Fruit fly (Drosophila melanogaster): ENCODE results near the gene capt.
A peak's percentile ranks its signal among the peaks of the same experiment; 100 is the strongest.

The capt gene

DNA sequence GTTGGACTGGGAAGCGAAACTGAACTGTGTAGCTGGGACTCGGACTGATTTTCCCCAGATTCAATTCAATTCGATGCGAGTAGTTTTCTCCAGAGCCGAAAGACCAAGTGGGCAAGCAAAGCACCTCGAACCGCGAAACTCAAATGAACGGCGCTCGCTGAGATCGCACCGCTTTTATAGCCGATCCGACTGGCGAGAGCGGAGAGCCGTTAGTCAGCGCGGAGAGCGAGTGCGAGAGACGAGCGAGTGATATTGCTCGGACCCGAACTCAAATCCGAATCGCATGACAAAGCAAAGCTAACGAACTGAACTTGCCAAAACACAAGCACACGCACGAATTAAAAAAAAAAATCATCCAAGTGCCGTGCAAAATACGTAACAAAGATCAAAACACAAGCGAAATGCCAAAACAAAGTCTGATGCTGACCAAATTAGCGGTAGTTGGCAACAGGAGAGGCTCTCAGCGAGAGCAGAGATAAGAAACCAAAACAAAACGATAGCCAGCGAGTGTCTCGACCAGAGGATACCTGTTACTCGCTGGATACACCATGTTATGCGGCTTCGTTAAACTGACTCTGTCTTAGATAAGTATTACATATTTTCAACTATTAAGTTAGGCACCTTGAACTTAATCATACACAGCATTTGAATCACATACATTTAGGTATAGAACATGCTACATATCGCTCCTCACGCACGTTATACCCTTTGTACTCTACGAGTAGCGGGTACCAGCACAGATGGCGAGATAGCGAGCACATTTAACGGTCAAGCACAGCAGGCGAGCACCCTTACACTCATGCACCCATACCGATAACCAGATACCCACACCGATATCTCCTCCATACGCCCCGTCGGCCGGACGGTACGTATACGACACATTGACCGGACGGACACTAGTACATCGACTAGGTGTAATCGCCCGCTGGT, 38.9 kb downstream of the capt start:
- TF ChIP-seq Mio (GFP tag; optimal IDR thresholded peaks at IDR 0.05) (peak; percentile 24), OdsH (GFP tag; optimal IDR thresholded peaks at IDR 0.05) (peak; percentile 83), Dfd (GFP tag; optimal IDR thresholded peaks at IDR 0.05) (no peak), Hr83 (GFP tag; optimal IDR thresholded peaks at IDR 0.05; ENCODE audit: poor library complexity, severe bottlenecking) (peak; percentile 51), usp (GFP tag; optimal IDR thresholded peaks at IDR 0.05) (no peak), HLH106 (tag; optimal IDR thresholded peaks at IDR 0.05) (peak; percentile 60), Hr78 (GFP tag; optimal IDR thresholded peaks at IDR 0.05) (no peak), pan (optimal IDR thresholded peaks at IDR 0.05) (peak; percentile 83), Sp1 (GFP tag; optimal IDR thresholded peaks at IDR 0.05) (peak; percentile 61), foxo (GFP tag; optimal IDR thresholded peaks at IDR 0.05) (peak; percentile 43 to 88), dsf (GFP tag; optimal IDR thresholded peaks at IDR 0.05; ENCODE audit: borderline replicate concordance) (no peak), Jra (GFP tag; optimal IDR thresholded peaks at IDR 0.05) (peak; percentile 71), Rel (GFP tag; optimal IDR thresholded peaks at IDR 0.05) (peak; percentile 38), Rel (tag; optimal IDR thresholded peaks at IDR 0.05) (peak; percentile 51), brk (GFP tag; optimal IDR thresholded peaks at IDR 0.05) (peak; percentile 72), N (GFP tag; optimal IDR thresholded peaks at IDR 0.05) (no peak), sv (GFP tag; optimal IDR thresholded peaks at IDR 0.05) (peak; percentile 76), Myc (optimal IDR thresholded peaks at IDR 0.05) (no peak), Abd-B (GFP tag; optimal IDR thresholded peaks at IDR 0.05) (no peak), fru (GFP tag; optimal IDR thresholded peaks at IDR 0.05) (peak; percentile 86), sage (GFP tag; optimal IDR thresholded peaks at IDR 0.05) (peak; percentile 71), Hnf4 (GFP tag; optimal IDR thresholded peaks at IDR 0.05) (peak; percentile 81), CG9705 (GFP tag; optimal IDR thresholded peaks at IDR 0.05) (no peak), Dif (GFP tag; optimal IDR thresholded peaks at IDR 0.05; ENCODE audit: partially characterized antibody) (peak; percentile 88), woc (GFP tag; optimal IDR thresholded peaks at IDR 0.05) (peak; percentile 78), rgr (GFP tag; optimal IDR thresholded peaks at IDR 0.05) (peak; percentile 81), tai (GFP tag; optimal IDR thresholded peaks at IDR 0.05) (peak; percentile 86), CrebA (GFP tag; optimal IDR thresholded peaks at IDR 0.05; ENCODE audit: borderline replicate concordance) (peak; percentile 65), jim (GFP tag; optimal IDR thresholded peaks at IDR 0.05) (no peak), dl (GFP tag; optimal IDR thresholded peaks at IDR 0.05; ENCODE audit: insufficient read depth in 1 of 2, partially characterized antibody in 2 of 2) (peak; percentile 31 to 74), dmrt93B (GFP tag; optimal IDR thresholded peaks at IDR 0.05) (peak; percentile 44), psq (GFP tag; optimal IDR thresholded peaks at IDR 0.05) (peak; percentile 87), ey (GFP tag; optimal IDR thresholded peaks at IDR 0.05) (peak; percentile 89), GATAd (GFP tag; optimal IDR thresholded peaks at IDR 0.05) (no peak), CG32264 (GFP tag; optimal IDR thresholded peaks at IDR 0.05) (peak; percentile 57), lola (GFP tag; optimal IDR thresholded peaks at IDR 0.05) (no peak), br (GFP tag; optimal IDR thresholded peaks at IDR 0.05) (peak; percentile 89), Vsx2 (GFP tag; optimal IDR thresholded peaks at IDR 0.05; ENCODE audit: partially characterized antibody) (peak; percentile 73), h (GFP tag; optimal IDR thresholded peaks at IDR 0.05) (peak; percentile 91)

- TF ChIP-seq br (GFP tag; optimal IDR thresholded peaks at IDR 0.05) (peak; percentile 0), foxo (GFP tag; optimal IDR thresholded peaks at IDR 0.05) (no peak), Dif (GFP tag; optimal IDR thresholded peaks at IDR 0.05; ENCODE audit: partially characterized antibody) (peak; percentile 6), jim (GFP tag; optimal IDR thresholded peaks at IDR 0.05) (no peak), sage (GFP tag; optimal IDR thresholded peaks at IDR 0.05) (no peak), Vsx2 (GFP tag; optimal IDR thresholded peaks at IDR 0.05; ENCODE audit: partially characterized antibody) (no peak), GATAd (GFP tag; optimal IDR thresholded peaks at IDR 0.05) (no peak), Mio (GFP tag; optimal IDR thresholded peaks at IDR 0.05) (no peak), lola (GFP tag; optimal IDR thresholded peaks at IDR 0.05) (no peak), woc (GFP tag; optimal IDR thresholded peaks at IDR 0.05) (no peak), Myc (optimal IDR thresholded peaks at IDR 0.05) (no peak), dl (GFP tag; optimal IDR thresholded peaks at IDR 0.05; ENCODE audit: insufficient read depth in 1 of 2, partially characterized antibody in 2 of 2) (no peak), Rel (GFP tag; optimal IDR thresholded peaks at IDR 0.05) (no peak), Rel (tag; optimal IDR thresholded peaks at IDR 0.05) (no peak), Hr83 (GFP tag; optimal IDR thresholded peaks at IDR 0.05; ENCODE audit: poor library complexity, severe bottlenecking) (no peak), usp (GFP tag; optimal IDR thresholded peaks at IDR 0.05) (no peak)
These were observed 39.9 kb downstream of the capt start for dm6 chr2L:1118149-1118548.
